Fruit fly (Drosophila melanogaster): ENCODE measurements around the gene ras.

The ras gene

dm6 chrX:10731801-10732200 is 12.5 kb upstream of the ras start (continued):
- no peak for TF ChIP-seq HLH4C (GFP tag; IDR thresholded peaks at IDR 0.05; ENCODE audit: partially characterized antibody)
- TF ChIP-seq oc (tag; optimal IDR thresholded peaks at IDR 0.05) = peak; percentile 46
- TF ChIP-seq Deaf1 (tag; optimal IDR thresholded peaks at IDR 0.05) = peak; percentile 36
- peak; percentile 60; the same call in 1 of the 2 replicates for TF ChIP-seq CG14014 (GFP tag; IDR thresholded peaks at IDR 0.05)
- TF ChIP-seq cg (GFP tag; optimal IDR thresholded peaks at IDR 0.05) = peak; percentile 46
- no peak for TF ChIP-seq CG3726 (GFP tag; IDR thresholded peaks at IDR 0.05)
- peak; percentile 56 for TF ChIP-seq Xbp1 (GFP tag; optimal IDR thresholded peaks at IDR 0.05)
- TF ChIP-seq Mrtf (GFP tag; IDR thresholded peaks at IDR 0.05) = no peak
- TF ChIP-seq gfzf (GFP tag; optimal IDR thresholded peaks at IDR 0.05) = no peak
- TF ChIP-seq caup (GFP tag; optimal IDR thresholded peaks at IDR 0.05; ENCODE audit: severe bottlenecking) = peak; percentile 52
- TF ChIP-seq gcm (GFP tag; optimal IDR thresholded peaks at IDR 0.05) = peak; percentile 53
- peak; percentile 44 for TF ChIP-seq Med (GFP tag)
- TF ChIP-seq Blimp-1 (GFP tag; optimal IDR thresholded peaks at IDR 0.05) = peak; percentile 63
- no peak for TF ChIP-seq CG7745 (tag; optimal IDR thresholded peaks at IDR 0.05)
- TF ChIP-seq abd-A (tag; optimal IDR thresholded peaks at IDR 0.05) = no peak
- TF ChIP-seq Dbx (GFP tag; IDR thresholded peaks at IDR 0.05) = no peak
- TF ChIP-seq twi (tag; optimal IDR thresholded peaks at IDR 0.05) = no peak
- TF ChIP-seq ind (GFP tag; optimal IDR thresholded peaks at IDR 0.05) = peak; percentile 43
- TF ChIP-seq en (GFP tag; optimal IDR thresholded peaks at IDR 0.05) = no peak
- no peak for TF ChIP-seq stc (GFP tag; IDR thresholded peaks at IDR 0.05)
- no peak for TF ChIP-seq repo (GFP tag; optimal IDR thresholded peaks at IDR 0.05)
- no peak for TF ChIP-seq CG5180 (GFP tag; optimal IDR thresholded peaks at IDR 0.05)
- TF ChIP-seq sob (GFP tag; IDR thresholded peaks at IDR 0.05) = 0 out of 2 replicates have a peak, but pooled peaks have one; percentile 13
- peak; percentile 48; the same call in 2 of the 3 replicates for TF ChIP-seq H15 (GFP tag; IDR thresholded peaks at IDR 0.05)
- TF ChIP-seq z (GFP tag; IDR thresholded peaks at IDR 0.05) = no peak
- TF ChIP-seq kay (GFP tag; optimal IDR thresholded peaks at IDR 0.05) = peak; percentile 9
- no peak for TF ChIP-seq sc (optimal IDR thresholded peaks at IDR 0.05)
- peak; percentile 36 for TF ChIP-seq sc (GFP tag; optimal IDR thresholded peaks at IDR 0.05)
- TF ChIP-seq CG9797 (GFP tag; optimal IDR thresholded peaks at IDR 0.05) = no peak
- peak; percentile 33 for TF ChIP-seq CG16863 (GFP tag; optimal IDR thresholded peaks at IDR 0.05)
- peak; percentile 77 for TF ChIP-seq CG31441 (GFP tag; IDR thresholded peaks at IDR 0.05)
- peak; percentile 59 for TF ChIP-seq gsb-n (tag; optimal IDR thresholded peaks at IDR 0.05)
- TF ChIP-seq Pdp1 (GFP tag; optimal IDR thresholded peaks at IDR 0.05) = peak; percentile 20 to 33
- TF ChIP-seq CG13424 (tag; optimal IDR thresholded peaks at IDR 0.05) = peak; percentile 61
- TF ChIP-seq inv (GFP tag; IDR thresholded peaks at IDR 0.05; ENCODE audit: partially characterized antibody) = no peak
- peak; percentile 68; the same call in 2 of the 3 replicates for TF ChIP-seq dysf (GFP tag; IDR thresholded peaks at IDR 0.05)
- TF ChIP-seq HLHmδ (GFP tag; optimal IDR thresholded peaks at IDR 0.05) = no peak
- no peak for TF ChIP-seq CG4707 (GFP tag; optimal IDR thresholded peaks at IDR 0.05)
- no peak for TF ChIP-seq h (optimal IDR thresholded peaks at IDR 0.05)
- TF ChIP-seq Bteb2 (GFP tag; optimal IDR thresholded peaks at IDR 0.05) = peak; percentile 9
- peak; percentile 49 for TF ChIP-seq Hand (GFP tag; optimal IDR thresholded peaks at IDR 0.05)
- TF ChIP-seq Poxn (GFP tag; IDR thresholded peaks at IDR 0.05) = no peak
- peak; percentile 45 for TF ChIP-seq CG6254 (GFP tag; optimal IDR thresholded peaks at IDR 0.05)
- TF ChIP-seq CG1529 (GFP tag; optimal IDR thresholded peaks at IDR 0.05) = peak; percentile 20
- peak; percentile 38 for TF ChIP-seq CG16815 (GFP tag; optimal IDR thresholded peaks at IDR 0.05)
- TF ChIP-seq CG15601 (tag; optimal IDR thresholded peaks at IDR 0.05) = peak; percentile 52
- 0 out of 3 replicates have a peak, but pooled peaks have one; percentile 17 for TF ChIP-seq zfh1 (GFP tag; IDR thresholded peaks at IDR 0.05)
- TF ChIP-seq prd (optimal IDR thresholded peaks at IDR 0.05) = no peak
- peak; percentile 70 for TF ChIP-seq prd (GFP tag; IDR thresholded peaks at IDR 0.05)
- TF ChIP-seq CG5245 (GFP tag; optimal IDR thresholded peaks at IDR 0.05) = peak; percentile 1
- TF ChIP-seq CG7556 (GFP tag; optimal IDR thresholded peaks at IDR 0.05) = peak; percentile 81

Measured in whole organism, embryonic.